Worm (Caenorhabditis elegans) whole organism, midembryonic: ENCODE results near the gene C06E1.1.

Source experiments
- T22C8.4 ChIP-seq: fragments of 200-800 bp; sonication (Bioruptor generic); IDR thresholded peaks from 2 replicates; pipeline ENCODE4 v1.3.6; 2022; ENCODE audit warnings: missing genetic modification characterization, missing compliant biosample characterization
- klf-2 ChIP-seq: fragments of 200-800 bp; sonication (Bioruptor generic); conservative IDR thresholded peaks from 2 replicates; pipeline ENCODE4 v1.3.6; 2022; ENCODE audit warnings: missing genetic modification reagents, missing genetic modification characterization, missing compliant biosample characterization
- ztf-29 ChIP-seq: fragments of 200-800 bp; sonication (Bioruptor generic); IDR thresholded peaks from 2 replicates; pipeline ENCODE4 v1.3.6; 2022; ENCODE audit warnings: missing genetic modification reagents, missing genetic modification characterization, missing compliant biosample characterization

DNA sequence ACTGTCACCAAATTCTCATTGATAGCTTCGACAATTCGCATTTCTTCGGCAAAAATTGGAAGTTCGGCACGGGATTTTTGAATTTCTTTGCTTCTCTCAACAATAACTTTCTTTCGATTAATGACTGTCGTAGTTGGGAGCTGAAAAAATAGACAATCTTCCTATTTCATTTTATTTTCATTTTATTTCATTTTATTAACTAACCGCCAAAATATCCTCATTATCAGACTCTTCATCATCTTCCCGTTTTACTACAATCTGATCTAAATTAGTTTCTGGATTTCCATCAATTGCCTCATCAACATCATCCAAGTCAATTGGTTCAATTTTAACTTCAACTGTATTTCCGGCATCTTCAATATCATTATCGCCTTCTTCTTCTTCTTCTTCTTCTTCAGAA is 7.9 kb downstream of the C06E1.1 start:
- TF ChIP-seq klf-2 (GFP tag; lab: Robert Waterston, UW) (no peak), T22C8.4 (GFP tag; lab: Robert Waterston, UW) (no peak), ztf-29 (GFP tag; lab: Robert Waterston, UW) (no peak)
